Worm (Caenorhabditis elegans): ENCODE data around the gene srh-140.

DNA sequence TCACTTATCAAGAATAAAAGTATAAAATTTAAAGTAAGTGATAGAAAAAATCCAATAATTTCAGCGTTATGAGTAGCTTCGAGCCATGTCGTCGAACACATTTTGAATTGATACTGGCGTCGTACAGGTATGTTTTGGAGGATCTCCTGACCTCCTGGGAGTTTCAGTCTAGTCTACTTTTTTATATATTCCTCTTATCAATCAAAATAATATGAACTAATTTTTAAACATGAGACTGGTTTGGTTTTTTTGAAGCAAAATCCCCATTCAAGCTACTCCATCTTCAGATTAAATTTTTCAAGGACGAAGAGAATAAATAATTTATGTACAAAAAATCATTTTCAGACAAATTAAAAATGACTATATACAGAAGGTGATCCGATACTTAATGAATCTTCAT lies 10.1 kb upstream of the srh-140 start, which contains the start of gene str-101:
- TF ChIP-seq unc-55 (GFP tag; optimal IDR thresholded peaks at IDR 0.05) = no peak
- no peak for TF ChIP-seq K02D7.2 (tag; optimal IDR thresholded peaks at IDR 0.05)
- no peak for TF ChIP-seq elt-2 (tag; optimal IDR thresholded peaks at IDR 0.05)
- no peak for TF ChIP-seq ceh-45 (GFP tag; IDR thresholded peaks at IDR 0.05)
- no peak for TF ChIP-seq ceh-48 (tag; optimal IDR thresholded peaks at IDR 0.05)
- no peak for TF ChIP-seq pqm-1 (tag; optimal IDR thresholded peaks at IDR 0.05)
- TF ChIP-seq sox-4 (tag; optimal IDR thresholded peaks at IDR 0.05) = no peak
- no peak for TF ChIP-seq pha-4 (tag; optimal IDR thresholded peaks at IDR 0.05)
- no peak for TF ChIP-seq pax-1 (tag; optimal IDR thresholded peaks at IDR 0.05)
- TF ChIP-seq ceh-34 (tag; optimal IDR thresholded peaks at IDR 0.05) = no peak
- no peak for TF ChIP-seq tbx-2 (tag; optimal IDR thresholded peaks at IDR 0.05)
- TF ChIP-seq odd-2 (tag; optimal IDR thresholded peaks at IDR 0.05) = no peak
- TF ChIP-seq npax-4 (tag; optimal IDR thresholded peaks at IDR 0.05) = no peak

Measured in whole organism, late embryonic.